Fruit fly (Drosophila melanogaster) whole organism, embryonic: ENCODE data around the gene CG4820.

Source experiments
- Asciz ChIP-seq: fragments of 200-800 bp; sonication (Bioruptor generic); optimal IDR thresholded peaks from 2 replicates; lab custom pipeline; 2017; ENCODE audit warnings: missing biosample characterization, mild to moderate bottlenecking, missing genetic modification characterization, missing genetic modification reagents
- BEAF-32 ChIP-seq: fragments of 200-800 bp; sonication (Bioruptor generic); optimal IDR thresholded peaks from 3 replicates; lab custom pipeline; 2017; ENCODE audit warnings: missing biosample characterization, missing genetic modification characterization, mild to moderate bottlenecking, moderate library complexity, missing genetic modification reagents
- CG10274 ChIP-seq: fragments of 200-800 bp; sonication (Bioruptor generic); optimal IDR thresholded peaks from 3 replicates; lab custom pipeline; 2017; ENCODE audit warnings: missing biosample characterization, mild to moderate bottlenecking, missing genetic modification characterization
- CG10431 ChIP-seq: fragments of 200-800 bp; sonication (Bioruptor generic); optimal IDR thresholded peaks from 3 replicates; lab custom pipeline; 2018; ENCODE audit warnings: missing biosample characterization, mild to moderate bottlenecking, missing genetic modification characterization
- CG13894 ChIP-seq: fragments of 200-800 bp; sonication (Bioruptor generic); optimal IDR thresholded peaks from 3 replicates; lab custom pipeline; 2018; ENCODE audit warnings: missing biosample characterization, mild to moderate bottlenecking, missing genetic modification characterization, moderate library complexity
- CG14014 ChIP-seq: fragments of 200-800 bp; sonication (Bioruptor generic); IDR thresholded peaks from 2 replicates; pipeline ENCODE4 v1.3.6; 2022; ENCODE audit warnings: missing biosample characterization, missing genetic modification characterization
- CG1603 ChIP-seq: fragments of 200-800 bp; sonication (Bioruptor generic); optimal IDR thresholded peaks from 2 replicates; lab custom pipeline; 2019; ENCODE audit warnings: missing biosample characterization, mild to moderate bottlenecking, missing genetic modification characterization, moderate library complexity
- CG16863 ChIP-seq: fragments of 200-800 bp; sonication (Bioruptor generic); optimal IDR thresholded peaks from 3 replicates; lab custom pipeline; 2016; ENCODE audit warnings: missing biosample characterization, missing genetic modification characterization
- CG17359 ChIP-seq: fragments of 200-800 bp; sonication (Bioruptor generic); optimal IDR thresholded peaks from 3 replicates; lab custom pipeline; 2018; ENCODE audit warnings: missing biosample characterization, mild to moderate bottlenecking, missing genetic modification characterization, moderate library complexity
- CG17361 ChIP-seq: fragments of 200-800 bp; sonication (Bioruptor generic); IDR thresholded peaks from 3 replicates; pipeline ENCODE4 v1.3.6; 2022; ENCODE audit warnings: missing biosample characterization, missing genetic modification characterization
- CG1832 ChIP-seq: fragments of 200-800 bp; sonication (Bioruptor generic); optimal IDR thresholded peaks from 2 replicates; lab custom pipeline; 2017; ENCODE audit warnings: missing biosample characterization, mild to moderate bottlenecking, missing genetic modification characterization, inconsistent platforms
- CG2875 ChIP-seq: fragments of 200-800 bp; sonication (Bioruptor generic); optimal IDR thresholded peaks from 2 replicates; lab custom pipeline; 2017; ENCODE audit warnings: missing biosample characterization, mild to moderate bottlenecking, missing genetic modification characterization, missing genetic modification reagents
- CG4404 ChIP-seq: fragments of 200-800 bp; sonication (Bioruptor generic); IDR thresholded peaks from 2 replicates; pipeline ENCODE4 v1.3.6; 2022; ENCODE audit warnings: missing biosample characterization, missing genetic modification characterization
- CG6175 ChIP-seq: fragments of 200-800 bp; sonication (Bioruptor generic); IDR thresholded peaks from 3 replicates; pipeline ENCODE4 v1.3.6; 2022; ENCODE audit warnings: missing biosample characterization, missing genetic modification characterization
- CG6791 ChIP-seq: fragments of 200-800 bp; sonication (Bioruptor generic); IDR thresholded peaks from 3 replicates; pipeline ENCODE4 v1.3.6; 2022; ENCODE audit warnings: missing biosample characterization, missing genetic modification characterization; ENCODE audit not compliant: partially characterized antibody
- CG6854 ChIP-seq: fragments of 200-800 bp; sonication (Bioruptor generic); optimal IDR thresholded peaks from 3 replicates; lab custom pipeline; 2017; ENCODE audit warnings: missing biosample characterization, mild to moderate bottlenecking, missing genetic modification characterization
- CG7786 ChIP-seq: fragments of 200-800 bp; sonication (Bioruptor generic); optimal IDR thresholded peaks from 2 replicates; lab custom pipeline; 2016; ENCODE audit warnings: missing biosample characterization, missing genetic modification characterization
- CG7987 ChIP-seq: fragments of 200-800 bp; sonication (Bioruptor generic); optimal IDR thresholded peaks from 2 replicates; lab custom pipeline; 2018; ENCODE audit warnings: missing biosample characterization, mild to moderate bottlenecking, missing genetic modification characterization, moderate library complexity
- CG8478 ChIP-seq: fragments of >200 bp; optimal IDR thresholded peaks from 2 replicates; lab custom pipeline; 2018
- CG8944 ChIP-seq: fragments of 200-800 bp; sonication (Bioruptor generic); optimal IDR thresholded peaks from 3 replicates; lab custom pipeline; 2016; ENCODE audit warnings: missing biosample characterization, missing genetic modification characterization
- CG9437 ChIP-seq: fragments of 200-800 bp; sonication (Bioruptor generic); optimal IDR thresholded peaks from 2 replicates; lab custom pipeline; 2018; ENCODE audit warnings: missing biosample characterization, mild to moderate bottlenecking, missing genetic modification characterization
- Camta ChIP-seq: fragments of 200-800 bp; sonication (Bioruptor generic); optimal IDR thresholded peaks from 2 replicates; lab custom pipeline; 2016; ENCODE audit warnings: missing biosample characterization, missing genetic modification characterization
- Dbx ChIP-seq: fragments of 200-800 bp; sonication (Bioruptor generic); IDR thresholded peaks from 3 replicates; pipeline ENCODE4 v1.3.6; 2022; ENCODE audit warnings: missing biosample characterization, missing genetic modification characterization
- Ets97D ChIP-seq: fragments of 200-800 bp; sonication (Bioruptor generic); optimal IDR thresholded peaks from 3 replicates; lab custom pipeline; 2016; ENCODE audit warnings: missing biosample characterization, missing genetic modification characterization
- Fer1 ChIP-seq: fragments of 200-800 bp; sonication (Bioruptor generic); optimal IDR thresholded peaks from 2 replicates; lab custom pipeline; 2017; ENCODE audit warnings: missing biosample characterization, mild to moderate bottlenecking, missing genetic modification characterization
- Fer2 ChIP-seq: fragments of 200-800 bp; sonication (Bioruptor generic); optimal IDR thresholded peaks from 2 replicates; lab custom pipeline; 2018; ENCODE audit warnings: missing biosample characterization, mild to moderate bottlenecking, missing genetic modification characterization, moderate library complexity
- HHEX ChIP-seq: fragments of 200-800 bp; sonication (Bioruptor generic); optimal IDR thresholded peaks from 3 replicates; lab custom pipeline; 2017; ENCODE audit warnings: missing biosample characterization, mild to moderate bottlenecking, missing genetic modification characterization, missing genetic modification reagents
- Hey ChIP-seq: fragments of 200-800 bp; sonication (Bioruptor generic); optimal IDR thresholded peaks from 3 replicates; lab custom pipeline; 2018; ENCODE audit warnings: missing biosample characterization, mild to moderate bottlenecking, missing genetic modification characterization
- Hr39 ChIP-seq: fragments of >200 bp; optimal IDR thresholded peaks from 2 replicates; lab custom pipeline; 2017
- Hsf ChIP-seq: fragments of 200-800 bp; sonication (Bioruptor generic); optimal IDR thresholded peaks from 3 replicates; lab custom pipeline; 2016; ENCODE audit warnings: missing biosample characterization, missing genetic modification characterization
- MESR4 ChIP-seq: fragments of 200-800 bp; sonication (Bioruptor generic); optimal IDR thresholded peaks from 2 replicates; lab custom pipeline; 2018; ENCODE audit warnings: missing biosample characterization, mild to moderate bottlenecking, missing genetic modification characterization, moderate library complexity
- NfI ChIP-seq: fragments of 200-800 bp; sonication (Bioruptor generic); optimal IDR thresholded peaks from 3 replicates; lab custom pipeline; 2018; ENCODE audit warnings: missing biosample characterization, mild to moderate bottlenecking, missing genetic modification characterization, moderate library complexity
- Opbp ChIP-seq: fragments of 200-800 bp; sonication (Bioruptor generic); IDR thresholded peaks from 3 replicates; pipeline ENCODE4 v1.3.6; 2022; ENCODE audit warnings: missing biosample characterization, missing genetic modification characterization; ENCODE audit not compliant: partially characterized antibody
- Sry-β ChIP-seq: fragments of 200-800 bp; sonication (Bioruptor generic); optimal IDR thresholded peaks from 2 replicates; lab custom pipeline; 2018; ENCODE audit warnings: missing biosample characterization, mild to moderate bottlenecking, missing genetic modification characterization, moderate library complexity
- Tbp ChIP-seq: fragments of >200 bp; optimal IDR thresholded peaks from 2 replicates; lab custom pipeline; 2018; ENCODE audit warnings: missing biosample characterization, missing genetic modification characterization
- ap ChIP-seq: fragments of 200-800 bp; sonication (Bioruptor generic); IDR thresholded peaks from 2 replicates; pipeline ENCODE4 v1.3.6; 2022; ENCODE audit warnings: missing biosample characterization, missing genetic modification characterization
- ato ChIP-seq: fragments of 200-800 bp; sonication (Bioruptor generic); IDR thresholded peaks from 2 replicates; pipeline ENCODE4 v1.3.6; 2022; ENCODE audit warnings: missing biosample characterization, missing genetic modification characterization; ENCODE audit not compliant: partially characterized antibody
- az2 ChIP-seq: fragments of 200-800 bp; sonication (Bioruptor generic); optimal IDR thresholded peaks from 3 replicates; lab custom pipeline; 2016; ENCODE audit warnings: missing biosample characterization, missing genetic modification characterization
- bbx ChIP-seq: fragments of 200-800 bp; sonication (Bioruptor generic); IDR thresholded peaks from 2 replicates; pipeline ENCODE4 v1.3.6; 2022; ENCODE audit warnings: missing biosample characterization, missing genetic modification characterization; ENCODE audit not compliant: partially characterized antibody
- dati ChIP-seq: fragments of 200-800 bp; sonication (Bioruptor generic); IDR thresholded peaks from 2 replicates; pipeline ENCODE4 v1.3.6; 2022; ENCODE audit warnings: missing biosample characterization, missing genetic modification characterization
- dmrt99B ChIP-seq: fragments of 200-800 bp; sonication (Bioruptor generic); optimal IDR thresholded peaks from 2 replicates; lab custom pipeline; 2018; ENCODE audit warnings: missing biosample characterization, mild to moderate bottlenecking, missing genetic modification characterization, moderate library complexity
- eve ChIP-seq, 2 experiments: fragments of >200 bp; optimal IDR thresholded peaks; 2 replicates each; lab custom pipeline; 2017; ENCODE audit warnings: missing biosample characterization in 2 of 2, missing genetic modification characterization in 2 of 2
- her ChIP-seq: fragments of 200-800 bp; sonication (Bioruptor generic); optimal IDR thresholded peaks from 2 replicates; lab custom pipeline; 2016; ENCODE audit warnings: missing biosample characterization, missing genetic modification characterization
- lab ChIP-seq: fragments of 200-800 bp; sonication (Bioruptor generic); optimal IDR thresholded peaks from 3 replicates; lab custom pipeline; 2017; ENCODE audit warnings: missing biosample characterization, missing genetic modification characterization, mild to moderate bottlenecking, moderate library complexity, missing genetic modification reagents
- lbe ChIP-seq: fragments of 200-800 bp; sonication (Bioruptor generic); optimal IDR thresholded peaks from 2 replicates; lab custom pipeline; 2016; ENCODE audit warnings: missing biosample characterization, mild to moderate bottlenecking, missing genetic modification characterization
- lola ChIP-seq, 3 experiments: fragments of >200 bp in 2 of 3; fragments of 200-800 bp in 1 of 3; sonication (Bioruptor generic) in 1 of 3; optimal IDR thresholded peaks; 2 replicates each; lab custom pipeline; 2017 to 2019; ENCODE audit warnings: missing biosample characterization in 3 of 3, missing genetic modification characterization in 3 of 3, mild to moderate bottlenecking in 1 of 3, moderate library complexity in 1 of 3
- otp ChIP-seq: fragments of 200-800 bp; sonication (Bioruptor generic); IDR thresholded peaks from 3 replicates; pipeline ENCODE4, ENCODE4 v1.3.6; 2022; ENCODE audit warnings: missing biosample characterization, missing genetic modification characterization
- sqz ChIP-seq: fragments of 200-800 bp; sonication (Bioruptor generic); optimal IDR thresholded peaks from 3 replicates; lab custom pipeline; 2018; ENCODE audit warnings: missing biosample characterization, mild to moderate bottlenecking, missing genetic modification characterization
- vnd ChIP-seq: fragments of 200-800 bp; sonication (Bioruptor generic); IDR thresholded peaks from 3 replicates; pipeline ENCODE4 v1.3.6; 2022; ENCODE audit warnings: missing biosample characterization, missing genetic modification characterization; ENCODE audit not compliant: partially characterized antibody
- z ChIP-seq: fragments of 200-800 bp; sonication (Bioruptor generic); IDR thresholded peaks from 3 replicates; pipeline ENCODE4 v1.3.6; 2022; ENCODE audit warnings: missing biosample characterization, missing genetic modification characterization

CG4820 gene

dm6 chr3R:11214449-11214950, 1.8 kb upstream of the CG4820 start, which contains the start of gene ZnT86D (continued):
- TF ChIP-seq Hey (no peak), CG8478 (lab: Kevin White, UChicago) (no peak), Sry-β (GFP tag; lab: Kevin White, UChicago) (peak; percentile 71), CG2875 (GFP tag; lab: Kevin White, UChicago) (no peak), CG4404 (GFP tag; lab: Robert Waterston, UW) (peak; percentile 61), CG16863 (GFP tag; lab: Kevin White, UChicago) (peak; percentile 30), ato (GFP tag; lab: Robert Waterston, UW) (no peak), CG1832 (GFP tag; lab: Kevin White, UChicago) (no peak), ap (GFP tag; lab: Robert Waterston, UW) (no peak), Opbp (GFP tag; lab: Robert Waterston, UW) (no peak), Hr39 (no peak), eve (GFP tag; optimal IDR thresholded peaks at IDR 0.05; lab: Kevin White, UChicago) (no peak), CG17361 (peak; percentile 84), CG7786 (peak; percentile 21), CG1603 (tag; lab: Kevin White, UChicago) (peak; percentile 26), CG9437 (GFP tag; lab: Kevin White, UChicago) (peak; percentile 60), lab (GFP tag; lab: Kevin White, UChicago) (peak; percentile 71), vnd (GFP tag; lab: Robert Waterston, UW) (no peak), NfI (GFP tag; lab: Kevin White, UChicago) (peak; percentile 67), Dbx (peak; percentile 58; the same call in 2 of the 3 replicates), CG10274 (GFP tag; lab: Kevin White, UChicago) (no peak), Fer1 (peak; percentile 67), az2 (no peak), CG14014 (GFP tag; lab: Robert Waterston, UW) (0 out of 2 replicates have a peak, but pooled peaks have one; percentile 12), BEAF-32 (GFP tag; lab: Kevin White, UChicago) (peak; percentile 44), dati (GFP tag; lab: Robert Waterston, UW) (no peak), CG6175 (GFP tag; lab: Robert Waterston, UW) (no peak), CG7987 (GFP tag; lab: Kevin White, UChicago) (peak; percentile 4), HHEX (peak; percentile 33), Fer2 (tag; lab: Kevin White, UChicago) (peak; percentile 64), dmrt99B (tag; lab: Kevin White, UChicago) (peak; percentile 65), CG6791 (GFP tag; lab: Robert Waterston, UW) (no peak), lbe (GFP tag; lab: Kevin White, UChicago) (peak; percentile 11), CG13894 (tag; lab: Kevin White, UChicago) (peak; percentile 79), CG8944 (GFP tag; lab: Kevin White, UChicago) (peak; percentile 4), CG10431 (GFP tag; lab: Kevin White, UChicago) (no peak), CG6854 (GFP tag; lab: Kevin White, UChicago) (no peak), Hsf (GFP tag; lab: Kevin White, UChicago) (peak; percentile 60), lola (GFP tag; optimal IDR thresholded peaks at IDR 0.05; lab: Kevin White, UChicago) (peak in 1 of 3 experiments; percentile 46), CG17359 (tag; lab: Kevin White, UChicago) (peak; percentile 51), bbx (GFP tag; lab: Robert Waterston, UW) (no peak; the same call in 1 of the 2 replicates), MESR4 (GFP tag; lab: Kevin White, UChicago) (peak; percentile 55), otp (GFP tag; lab: Robert Waterston, UW) (no peak), Asciz (peak; percentile 5), her (no peak), z (GFP tag; lab: Robert Waterston, UW) (no peak), sqz (GFP tag; lab: Kevin White, UChicago) (peak; percentile 46), Tbp (GFP tag; lab: Kevin White, UChicago) (no peak), Ets97D (GFP tag; lab: Kevin White, UChicago) (peak; percentile 57), Camta (GFP tag; lab: Kevin White, UChicago) (peak; percentile 35)
